Fruit fly (Drosophila melanogaster) whole organism, wandering third instar larva: ENCODE measurements around the gene CG8509.
A peak's percentile ranks its signal among the peaks of the same experiment; 100 is the strongest.

Experiments used
- Abd-B ChIP-seq: fragments of >200 bp; optimal IDR thresholded peaks from 2 replicates; lab custom pipeline; 2017; ENCODE audit warnings: missing biosample characterization, missing genetic modification characterization
- CG32264 ChIP-seq: fragments of 200-800 bp; sonication (Bioruptor generic); optimal IDR thresholded peaks from 2 replicates; lab custom pipeline; 2016; ENCODE audit warnings: missing biosample characterization, missing genetic modification characterization
- CG9705 ChIP-seq: fragments of 200-800 bp; sonication (Bioruptor generic); optimal IDR thresholded peaks from 2 replicates; lab custom pipeline; 2018; ENCODE audit warnings: missing biosample characterization, mild to moderate bottlenecking, missing genetic modification characterization
- CrebA ChIP-seq: fragments of 200-800 bp; sonication (Bioruptor generic); optimal IDR thresholded peaks from 2 replicates; lab custom pipeline; 2016; ENCODE audit warnings: missing biosample characterization, mild to moderate bottlenecking, missing genetic modification characterization, borderline replicate concordance
- Dfd ChIP-seq: fragments of >200 bp; optimal IDR thresholded peaks from 2 replicates; lab custom pipeline; 2017; ENCODE audit warnings: missing biosample characterization, missing genetic modification characterization
- Dif ChIP-seq: fragments of 200-275, 200-300 bp; sonication (Bioruptor generic); optimal IDR thresholded peaks from 2 replicates; lab custom pipeline; 2018; ENCODE audit warnings: missing biosample characterization, missing genetic modification characterization; ENCODE audit not compliant: partially characterized antibody
- GATAd ChIP-seq: sonication (Bioruptor generic); optimal IDR thresholded peaks from 2 replicates; lab custom pipeline; 2016; ENCODE audit warnings: missing biosample characterization, missing genetic modification characterization
- HLH106 ChIP-seq: fragments of 200-800 bp; optimal IDR thresholded peaks from 3 replicates; lab custom pipeline; 2019; ENCODE audit warnings: missing biosample characterization, mild to moderate bottlenecking, missing genetic modification characterization, moderate library complexity
- Hnf4 ChIP-seq: fragments of 200-800 bp; sonication (Bioruptor generic); optimal IDR thresholded peaks from 2 replicates; lab custom pipeline; 2016; ENCODE audit warnings: missing biosample characterization, mild to moderate bottlenecking, missing genetic modification characterization
- Hr78 ChIP-seq: fragments of >200 bp; optimal IDR thresholded peaks from 2 replicates; lab custom pipeline; 2017; ENCODE audit warnings: missing biosample characterization, missing genetic modification characterization
- Hr83 ChIP-seq: fragments of 200-300 bp; sonication (Bioruptor generic); optimal IDR thresholded peaks from 2 replicates; lab custom pipeline; 2016; ENCODE audit warnings: missing biosample characterization, mild to moderate bottlenecking, missing genetic modification characterization, moderate library complexity; ENCODE audit not compliant: poor library complexity, severe bottlenecking
- Jra ChIP-seq: sonication (Bioruptor generic); optimal IDR thresholded peaks from 2 replicates; lab custom pipeline; 2016; ENCODE audit warnings: missing biosample characterization, missing genetic modification characterization
- Mio ChIP-seq: sonication (Bioruptor generic); optimal IDR thresholded peaks from 2 replicates; lab custom pipeline; 2016; ENCODE audit warnings: missing biosample characterization, missing genetic modification characterization
- Myc ChIP-seq: fragments of >200 bp; optimal IDR thresholded peaks from 2 replicates; lab custom pipeline; 2017
- N ChIP-seq: fragments of >200 bp; optimal IDR thresholded peaks from 2 replicates; lab custom pipeline; 2018; ENCODE audit warnings: missing biosample characterization, missing external identifiers, missing genetic modification characterization
- OdsH ChIP-seq: fragments of 200-800 bp; sonication (Bioruptor generic); optimal IDR thresholded peaks from 2 replicates; lab custom pipeline; 2016; ENCODE audit warnings: missing biosample characterization, mild to moderate bottlenecking, missing genetic modification characterization
- Rel ChIP-seq, 2 experiments: fragments of 200-800 bp; sonication (Bioruptor generic) in 1 of 2; optimal IDR thresholded peaks; 2 replicates in 1 of 2; 3 replicates in 1 of 2; lab custom pipeline; 2016 to 2019; ENCODE audit warnings: mild to moderate bottlenecking in 2 of 2, missing biosample characterization in 2 of 2, missing genetic modification characterization in 2 of 2, moderate library complexity in 1 of 2
- Sp1 ChIP-seq: fragments of 200-800 bp; sonication (Bioruptor generic); optimal IDR thresholded peaks from 3 replicates; lab custom pipeline; 2019; ENCODE audit warnings: missing biosample characterization, mild to moderate bottlenecking, missing genetic modification characterization, moderate library complexity
- Vsx2 ChIP-seq: fragments of 200-300, 225-300 bp; sonication (Bioruptor generic); optimal IDR thresholded peaks from 2 replicates; lab custom pipeline; 2018; ENCODE audit warnings: missing biosample characterization, missing genetic modification characterization; ENCODE audit not compliant: partially characterized antibody
- br ChIP-seq: fragments of 200-800 bp; sonication (Bioruptor generic); optimal IDR thresholded peaks from 2 replicates; lab custom pipeline; 2016; ENCODE audit warnings: missing biosample characterization, missing genetic modification characterization
- brk ChIP-seq: fragments of 200-800 bp; sonication (Bioruptor generic); optimal IDR thresholded peaks from 2 replicates; lab custom pipeline; 2016; ENCODE audit warnings: missing biosample characterization, mild to moderate bottlenecking, missing genetic modification characterization
- dl ChIP-seq, 2 experiments: fragments of 175-275, 200-275 bp in 1 of 2; fragments of 200-275 bp in 1 of 2; sonication (Bioruptor generic); optimal IDR thresholded peaks; lab custom pipeline; 2018; ENCODE audit warnings: mild to moderate bottlenecking in 2 of 2, missing biosample characterization in 2 of 2, missing genetic modification characterization in 2 of 2, moderate library complexity in 2 of 2; ENCODE audit not compliant: partially characterized antibody in 2 of 2, insufficient read depth in 1 of 2
- dmrt93B ChIP-seq: fragments of 200-800 bp; sonication (Bioruptor generic); optimal IDR thresholded peaks from 2 replicates; lab custom pipeline; 2018; ENCODE audit warnings: missing biosample characterization, mild to moderate bottlenecking, missing genetic modification characterization
- dsf ChIP-seq: sonication (Bioruptor generic); optimal IDR thresholded peaks from 2 replicates; lab custom pipeline; 2016; ENCODE audit warnings: missing biosample characterization, missing genetic modification characterization, borderline replicate concordance
- ey ChIP-seq: fragments of 200-800 bp; sonication (Bioruptor generic); optimal IDR thresholded peaks from 2 replicates; lab custom pipeline; 2016; ENCODE audit warnings: missing biosample characterization, missing genetic modification characterization
- foxo ChIP-seq, 2 experiments: fragments of 200-800 bp; sonication (Bioruptor generic); optimal IDR thresholded peaks; 2 replicates in 1 of 2; 3 replicates in 1 of 2; lab custom pipeline; 2016 to 2017; ENCODE audit warnings: missing biosample characterization in 2 of 2, missing genetic modification characterization in 2 of 2
- fru ChIP-seq: fragments of 200-800 bp; sonication (Bioruptor generic); optimal IDR thresholded peaks from 3 replicates; lab custom pipeline; 2016; ENCODE audit warnings: missing biosample characterization, mild to moderate bottlenecking, missing genetic modification characterization
- h ChIP-seq: fragments of 200-800 bp; sonication (Bioruptor generic); optimal IDR thresholded peaks from 3 replicates; lab custom pipeline; 2016; ENCODE audit warnings: missing biosample characterization, mild to moderate bottlenecking, missing genetic modification characterization
- jim ChIP-seq: fragments of 175-275, 200-325 bp; sonication (Bioruptor generic); optimal IDR thresholded peaks from 2 replicates; lab custom pipeline; 2016; ENCODE audit warnings: missing biosample characterization, mild to moderate bottlenecking, missing genetic modification characterization
- lola ChIP-seq: fragments of >200 bp; optimal IDR thresholded peaks from 2 replicates; lab custom pipeline; 2017; ENCODE audit warnings: missing biosample characterization, missing genetic modification characterization
- pan ChIP-seq: fragments of >200 bp; optimal IDR thresholded peaks from 2 replicates; lab custom pipeline; 2017
- psq ChIP-seq: fragments of 200-800 bp; sonication (Bioruptor generic); optimal IDR thresholded peaks from 3 replicates; lab custom pipeline; 2017; ENCODE audit warnings: missing biosample characterization, mild to moderate bottlenecking, missing genetic modification characterization, moderate library complexity
- rgr ChIP-seq: fragments of 200-800 bp; sonication (Bioruptor generic); optimal IDR thresholded peaks from 3 replicates; lab custom pipeline; 2016; ENCODE audit warnings: missing biosample characterization, mild to moderate bottlenecking, missing genetic modification characterization
- sage ChIP-seq: fragments of 200-800 bp; sonication (Bioruptor generic); optimal IDR thresholded peaks from 2 replicates; lab custom pipeline; 2016; ENCODE audit warnings: missing biosample characterization, mild to moderate bottlenecking, missing genetic modification characterization
- sv ChIP-seq: fragments of 200-800 bp; sonication (Bioruptor generic); optimal IDR thresholded peaks from 3 replicates; lab custom pipeline; 2016; ENCODE audit warnings: missing biosample characterization, missing genetic modification characterization
- tai ChIP-seq: sonication (Bioruptor generic); optimal IDR thresholded peaks from 2 replicates; lab custom pipeline; 2016; ENCODE audit warnings: missing biosample characterization, missing genetic modification characterization
- usp ChIP-seq: fragments of >200 bp; optimal IDR thresholded peaks from 2 replicates; lab custom pipeline; 2017; ENCODE audit warnings: missing biosample characterization, missing genetic modification characterization
- woc ChIP-seq: sonication (Bioruptor generic); optimal IDR thresholded peaks from 2 replicates; lab custom pipeline; 2016; ENCODE audit warnings: missing biosample characterization, mild to moderate bottlenecking, missing genetic modification characterization

Gene CG8509

DNA sequence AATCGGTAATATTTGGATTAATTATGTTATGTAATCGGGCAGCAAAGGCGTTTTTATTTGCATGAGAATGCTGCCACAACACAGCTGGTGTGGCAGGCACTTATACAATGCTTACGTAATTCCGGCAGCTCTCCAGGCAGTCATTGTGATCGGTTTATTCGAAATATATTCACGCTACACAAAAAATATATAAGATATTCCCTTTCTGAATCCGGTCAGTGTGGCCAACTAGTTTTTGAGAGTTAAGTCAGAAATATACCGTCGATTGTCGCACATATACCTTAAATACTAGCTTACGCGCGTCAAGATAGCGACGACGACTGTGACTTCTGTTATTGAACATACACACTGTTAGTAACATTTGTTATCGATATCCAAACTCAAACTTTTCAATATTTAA is 39.7 kb downstream of the CG8509 start, which contains the start of gene sun:
Gene sun (minus strand): TSS at position 238 of the 400 bp plus-strand sequence.
- no peak for TF ChIP-seq Rel (GFP tag; optimal IDR thresholded peaks at IDR 0.05; lab: Kevin White, UChicago)
- peak; percentile 38 for TF ChIP-seq Rel (tag; optimal IDR thresholded peaks at IDR 0.05; lab: Kevin White, UChicago)
- no peak for TF ChIP-seq Sp1 (GFP tag; lab: Kevin White, UChicago)

- peak; percentile 22 for TF ChIP-seq fru (GFP tag; lab: Kevin White, UChicago)
- no peak for TF ChIP-seq Dif
- no peak for TF ChIP-seq sage
- no peak for TF ChIP-seq dl (GFP tag; optimal IDR thresholded peaks at IDR 0.05; lab: Kevin White, UChicago; ENCODE audit: insufficient read depth in 1 of 2, partially characterized antibody in 2 of 2)
- TF ChIP-seq Myc = no peak
- no peak for TF ChIP-seq dmrt93B (GFP tag; lab: Kevin White, UChicago)
- no peak for TF ChIP-seq tai
- no peak for TF ChIP-seq lola (GFP tag; lab: Kevin White, UChicago)
- TF ChIP-seq CG9705 (GFP tag; lab: Kevin White, UChicago) = no peak
- no peak for TF ChIP-seq jim (GFP tag; lab: Kevin White, UChicago)
- no peak for TF ChIP-seq Hr83 (GFP tag; lab: Kevin White, UChicago)
- TF ChIP-seq psq (GFP tag; lab: Kevin White, UChicago) = no peak
- TF ChIP-seq CG32264 (GFP tag; lab: Kevin White, UChicago) = no peak
- no peak for TF ChIP-seq usp (GFP tag; lab: Kevin White, UChicago)
- no peak for TF ChIP-seq Abd-B (GFP tag; lab: Kevin White, UChicago)
- no peak for TF ChIP-seq sv (GFP tag; lab: Kevin White, UChicago)
- no peak for TF ChIP-seq Hr78 (GFP tag; lab: Kevin White, UChicago)
- TF ChIP-seq Rel (GFP tag; optimal IDR thresholded peaks at IDR 0.05; lab: Kevin White, UChicago) = no peak
- peak; percentile 60 for TF ChIP-seq Rel (tag; optimal IDR thresholded peaks at IDR 0.05; lab: Kevin White, UChicago)
- no peak for TF ChIP-seq Hnf4 (GFP tag; lab: Kevin White, UChicago)
- no peak for TF ChIP-seq Dfd (GFP tag; lab: Kevin White, UChicago)
- peak in 1 of 2 experiments; percentile 40 for TF ChIP-seq foxo (GFP tag; optimal IDR thresholded peaks at IDR 0.05; lab: Kevin White, UChicago)
- no peak for TF ChIP-seq dsf
- TF ChIP-seq h (GFP tag; lab: Kevin White, UChicago) = peak; percentile 51
- peak; percentile 32 for TF ChIP-seq Sp1 (GFP tag; lab: Kevin White, UChicago)
- TF ChIP-seq HLH106 (tag; lab: Kevin White, UChicago) = peak; percentile 36
- TF ChIP-seq rgr = peak; percentile 35
- no peak for TF ChIP-seq GATAd (GFP tag; lab: Kevin White, UChicago)
- TF ChIP-seq OdsH (GFP tag; lab: Kevin White, UChicago) = peak; percentile 18
- peak; percentile 6 for TF ChIP-seq Jra
- no peak for TF ChIP-seq ey
- no peak for TF ChIP-seq CrebA (GFP tag; lab: Kevin White, UChicago)
- no peak for TF ChIP-seq Mio (GFP tag; lab: Kevin White, UChicago)
- TF ChIP-seq Vsx2 = no peak
- TF ChIP-seq pan (lab: Kevin White, UChicago) = no peak
- no peak for TF ChIP-seq N (GFP tag; lab: Kevin White, UChicago)
- TF ChIP-seq woc (GFP tag; lab: Kevin White, UChicago) = peak; percentile 18
- TF ChIP-seq brk = no peak
- no peak for TF ChIP-seq br (GFP tag; lab: Kevin White, UChicago)
Observed at dm6 chrX:15852815-15853542, 43.6 kb downstream of the CG8509 start, which contains the start of the genes UBL3 and CG15914. Gene UBL3 (minus strand): TSS chrX:15853175. Gene CG15914 (plus strand): TSS chrX:15853421.
